Worm (Caenorhabditis elegans): ENCODE results near the gene ZK856.14.

The ZK856.14 gene

DNA sequence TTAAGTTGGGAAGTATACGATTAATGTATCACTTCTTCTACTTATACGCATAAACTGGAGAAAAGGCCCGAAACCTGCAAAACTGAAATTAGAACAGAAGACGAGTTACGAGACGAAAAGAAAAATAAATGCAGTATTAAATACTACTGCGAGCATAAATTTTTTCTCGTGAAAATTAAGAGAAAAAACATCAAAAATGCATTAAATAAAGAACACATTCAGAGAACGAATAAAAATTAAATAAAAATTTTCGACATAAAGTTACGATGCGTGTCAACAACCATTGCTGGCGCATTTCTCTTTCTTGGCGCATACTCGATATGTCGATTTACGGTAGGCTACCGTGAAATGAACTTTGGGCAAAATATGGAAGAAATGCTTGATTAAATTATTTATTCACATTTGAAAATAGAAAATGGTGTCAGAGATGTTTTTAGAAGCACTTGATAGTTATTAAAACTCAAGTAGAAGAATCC, 11.9 kb upstream of the ZK856.14 start, which contains the start of the genes ZK856.19 and ZK856.11 (continued):
- no peak for TF ChIP-seq cebp-1 (GFP tag; IDR thresholded peaks at IDR 0.05)
- TF ChIP-seq cebp-1 (tag; optimal IDR thresholded peaks at IDR 0.05): peak; percentile 54
- peak; percentile 29 for TF ChIP-seq madf-10 (tag; optimal IDR thresholded peaks at IDR 0.05)
- 0 out of 2 replicates have a peak, but pooled peaks have one; percentile 65 for TF ChIP-seq Y53G8AR.9 (GFP tag; conservative IDR thresholded peaks at IDR 0.05)
- peak; percentile 41 for TF ChIP-seq F49E8.2 (tag; optimal IDR thresholded peaks at IDR 0.05; ENCODE audit: insufficient read depth)
- TF ChIP-seq ztf-18 (tag; optimal IDR thresholded peaks at IDR 0.05): peak; percentile 93

DNA sequence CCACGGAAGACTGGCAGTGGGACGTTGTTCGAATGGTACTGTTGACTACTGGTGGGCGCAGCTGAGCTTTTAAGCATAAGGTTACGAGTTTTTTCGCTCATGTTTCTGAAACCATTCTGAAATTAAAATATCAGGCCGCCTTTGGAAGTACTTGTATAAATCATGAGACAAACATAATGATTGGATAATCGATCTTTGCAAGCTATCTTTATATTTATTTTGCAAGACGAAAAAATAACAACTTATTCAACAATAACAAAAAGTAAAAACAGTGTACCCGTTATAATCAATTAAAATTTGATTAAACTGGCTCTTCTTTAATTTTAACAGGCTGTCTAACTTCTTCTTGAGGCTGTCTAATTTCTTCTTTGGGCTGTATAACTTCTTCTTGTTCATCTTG, 11.3 kb upstream of the ZK856.14 start, which contains the start of gene ZK856.16:
ZK856.16 (minus strand) TSS at position 101 of the 400 bp plus-strand sequence.
- TF ChIP-seq C06A6.2 (GFP tag; conservative IDR thresholded peaks at IDR 0.05) (no peak), ceh-79 (tag; optimal IDR thresholded peaks at IDR 0.05) (no peak), somi-1 (GFP tag; optimal IDR thresholded peaks at IDR 0.05) (no peak), madf-3 (GFP tag; IDR thresholded peaks at IDR 0.05) (no peak), lin-26 (GFP tag; IDR thresholded peaks at IDR 0.05) (no peak), ztf-22 (GFP tag; optimal IDR thresholded peaks at IDR 0.05) (no peak), aptf-2 (GFP tag; conservative IDR thresholded peaks at IDR 0.05) (no peak), dox-1 (GFP tag; IDR thresholded peaks at IDR 0.05) (no peak), snpc-4 (GFP tag; optimal IDR thresholded peaks at IDR 0.05) (no peak), snpc-4 (tag; optimal IDR thresholded peaks at IDR 0.05) (no peak), sptf-2 (GFP tag; optimal IDR thresholded peaks at IDR 0.05) (no peak), tbp1 (GFP tag; optimal IDR thresholded peaks at IDR 0.05) (no peak), Y53G8AR.9 (GFP tag; conservative IDR thresholded peaks at IDR 0.05) (no peak), nhr-90 (tag; optimal IDR thresholded peaks at IDR 0.05) (no peak), dpff-1 (tag; optimal IDR thresholded peaks at IDR 0.05) (no peak), rcor-1 (GFP tag; IDR thresholded peaks at IDR 0.05) (no peak)

DNA sequence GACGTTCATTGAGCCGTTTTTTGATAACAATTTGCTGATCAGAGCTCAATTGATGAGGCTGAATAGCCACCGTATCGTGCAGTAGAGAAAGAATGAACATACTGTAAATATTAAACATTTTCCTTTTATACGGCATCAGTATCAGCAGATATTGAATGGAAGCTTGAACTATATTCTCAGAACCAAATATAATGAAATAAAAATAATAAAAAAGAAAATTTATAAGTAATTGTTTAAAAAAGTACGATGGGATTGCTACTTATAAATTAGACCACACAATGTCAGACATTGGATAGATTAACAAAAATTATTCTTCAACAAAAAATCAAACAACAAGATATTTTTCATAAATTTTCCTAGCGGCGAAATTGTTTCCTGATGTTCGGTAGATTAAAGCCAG, 10.3 kb upstream of the ZK856.14 start, which contains the start of gene rpc-25:
rpc-25 (minus strand) TSS at position 101 of the 400 bp plus-strand sequence.
- TF ChIP-seq B0019.2 (GFP tag; conservative IDR thresholded peaks at IDR 0.05): no peak
- no peak for TF ChIP-seq snpc-1.3 (tag; optimal IDR thresholded peaks at IDR 0.05; ENCODE audit: insufficient read depth)
- TF ChIP-seq snpc-1.1 (tag; optimal IDR thresholded peaks at IDR 0.05; ENCODE audit: insufficient read depth): no peak
- TF ChIP-seq madf-8 (GFP tag; conservative IDR thresholded peaks at IDR 0.05): no peak
- TF ChIP-seq F37B4.10 (GFP tag; IDR thresholded peaks at IDR 0.05): no peak
- no peak for TF ChIP-seq nhr-179 (tag; optimal IDR thresholded peaks at IDR 0.05)
- no peak for TF ChIP-seq hmg-20 (GFP tag; IDR thresholded peaks at IDR 0.05)
- TF ChIP-seq madf-6 (GFP tag; IDR thresholded peaks at IDR 0.05): 0 out of 2 replicates have a peak, but pooled peaks have one; percentile 24
- TF ChIP-seq hrde-1 (tag; optimal IDR thresholded peaks at IDR 0.05; ENCODE audit: borderline replicate concordance): peak; percentile 19

DNA sequence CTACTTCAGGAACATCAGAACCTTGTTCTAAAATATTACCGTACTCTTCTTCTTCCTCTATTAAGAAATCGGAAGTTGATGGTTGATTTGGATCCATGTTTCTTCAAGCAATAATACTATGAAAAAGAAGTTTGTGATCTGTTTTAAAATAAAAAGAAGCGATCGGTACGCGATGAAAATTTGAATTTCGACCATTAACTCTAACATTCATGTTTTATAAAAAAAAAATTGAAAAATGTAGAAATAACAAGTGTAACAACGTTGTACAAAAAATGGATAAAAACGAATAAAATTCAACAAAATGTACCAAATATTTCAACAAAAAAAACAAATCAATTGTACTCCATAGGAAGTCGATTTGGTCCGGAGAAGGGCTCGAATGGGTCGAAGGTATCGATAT, 6.6 kb upstream of the ZK856.14 start, which contains the start of gene tftc-3:
tftc-3 (minus strand) TSS at position 101 of the 400 bp plus-strand sequence.
- TF ChIP-seq dpff-1 (tag; optimal IDR thresholded peaks at IDR 0.05) (no peak), F55B11.4 (tag; optimal IDR thresholded peaks at IDR 0.05; ENCODE audit: borderline replicate concordance, insufficient read depth) (no peak), Y67H2A.10 (GFP tag; conservative IDR thresholded peaks at IDR 0.05) (no peak), ztf-22 (GFP tag; optimal IDR thresholded peaks at IDR 0.05) (no peak), nfya-1 (tag; optimal IDR thresholded peaks at IDR 0.05; ENCODE audit: borderline replicate concordance, insufficient read depth) (no peak)

Measured in whole organism, young adult.